Worm (Caenorhabditis elegans): ENCODE results near the gene srd-7.

srd-7 gene

ce11 chrIV:10750041-10750440 lies 36.6 kb downstream of the srd-7 start, which contains the start of gene T25B9.1:
T25B9.1 (minus strand) TSS chrIV:10750141.
- TF ChIP-seq unc-39 (tag; optimal IDR thresholded peaks at IDR 0.05) (no peak), pha-4 (tag; optimal IDR thresholded peaks at IDR 0.05) (no peak), nhr-2 (tag; optimal IDR thresholded peaks at IDR 0.05) (no peak), drap-1 (GFP tag; optimal IDR thresholded peaks at IDR 0.05) (no peak), elt-1 (tag; optimal IDR thresholded peaks at IDR 0.05; ENCODE audit: borderline replicate concordance, insufficient read depth) (no peak), unc-62 (GFP tag; optimal IDR thresholded peaks at IDR 0.05) (no peak), mls-2 (tag; optimal IDR thresholded peaks at IDR 0.05) (no peak), tbx-8 (GFP tag; optimal IDR thresholded peaks at IDR 0.05) (no peak), zip-8 (tag; optimal IDR thresholded peaks at IDR 0.05) (no peak), ceh-39 (tag; optimal IDR thresholded peaks at IDR 0.05) (no peak), cnd-1 (tag; optimal IDR thresholded peaks at IDR 0.05) (no peak), hlh-1 (tag; optimal IDR thresholded peaks at IDR 0.05) (no peak), blmp-1 (tag; optimal IDR thresholded peaks at IDR 0.05) (no peak), sem-2 (GFP tag; optimal IDR thresholded peaks at IDR 0.05) (no peak), lin-32 (GFP tag; optimal IDR thresholded peaks at IDR 0.05) (no peak), nhr-76 (tag; optimal IDR thresholded peaks at IDR 0.05) (no peak)

ce11 chrIV:10745332-10745731 lies 41.3 kb downstream of the srd-7 start:
- TF ChIP-seq lin-13 (tag; optimal IDR thresholded peaks at IDR 0.05), result no peak
- peak; percentile 94 for TF ChIP-seq nhr-2 (tag; optimal IDR thresholded peaks at IDR 0.05)

DNA sequence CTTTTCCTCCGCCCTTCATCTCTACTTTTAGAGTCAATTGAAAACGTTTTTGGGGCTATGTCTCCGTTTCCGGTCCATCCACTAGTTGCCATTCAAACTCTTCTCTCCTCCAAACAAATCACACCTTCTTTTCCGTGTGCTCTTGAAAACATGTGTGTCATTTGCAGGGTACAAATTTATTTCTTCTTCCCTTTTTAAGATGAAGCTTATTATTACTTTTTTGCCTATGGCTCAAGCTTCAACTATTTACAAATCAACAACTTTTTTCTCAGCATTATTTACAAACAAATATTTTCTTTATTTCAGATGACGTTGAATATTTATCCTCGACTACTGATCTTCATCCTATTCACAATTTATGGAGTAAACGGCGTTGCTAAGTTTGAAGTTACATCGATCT lies 42.2 kb downstream of the srd-7 start, which contains the start of gene T25B9.3:
T25B9.3 (plus strand) TSS at position 301 of the 400 bp plus-strand sequence.
- no peak for TF ChIP-seq sptf-1 (tag; optimal IDR thresholded peaks at IDR 0.05)
- TF ChIP-seq lin-32 (GFP tag; optimal IDR thresholded peaks at IDR 0.05), result no peak

- TF ChIP-seq pha-4 (tag; optimal IDR thresholded peaks at IDR 0.05) (no peak), unc-62 (GFP tag; optimal IDR thresholded peaks at IDR 0.05) (no peak), cnd-1 (tag; optimal IDR thresholded peaks at IDR 0.05) (no peak), nhr-28 (tag; optimal IDR thresholded peaks at IDR 0.05) (no peak), drap-1 (GFP tag; optimal IDR thresholded peaks at IDR 0.05) (no peak), sptf-1 (tag; optimal IDR thresholded peaks at IDR 0.05) (no peak), mep-1 (tag; optimal IDR thresholded peaks at IDR 0.05) (no peak), tbx-8 (GFP tag; optimal IDR thresholded peaks at IDR 0.05) (no peak), bed-3 (GFP tag; optimal IDR thresholded peaks at IDR 0.05) (no peak), lin-13 (tag; optimal IDR thresholded peaks at IDR 0.05) (no peak), ham-2 (GFP tag; optimal IDR thresholded peaks at IDR 0.05) (no peak), ceh-39 (tag; optimal IDR thresholded peaks at IDR 0.05) (no peak), ces-1 (GFP tag; optimal IDR thresholded peaks at IDR 0.05) (no peak), ceh-43 (GFP tag; optimal IDR thresholded peaks at IDR 0.05) (no peak), snpc-4 (tag; optimal IDR thresholded peaks at IDR 0.05) (no peak)
These were observed 48.3 kb downstream of the srd-7 start, which contains the start of gene ssp-34 for ce11 chrIV:10738328-10738727. ssp-34 (minus strand) TSS chrIV:10738602.

ce11 chrIV:10737011-10737553 lies 49.5 kb downstream of the srd-7 start, which contains the start of gene grl-21:
grl-21 (plus strand) TSS chrIV:10737474.
- TF ChIP-seq blmp-1 (tag; optimal IDR thresholded peaks at IDR 0.05), result no peak
- no peak for TF ChIP-seq flh-1 (GFP tag; optimal IDR thresholded peaks at IDR 0.05)
- TF ChIP-seq pha-4 (tag; optimal IDR thresholded peaks at IDR 0.05), result no peak
- no peak for TF ChIP-seq nhr-76 (tag; optimal IDR thresholded peaks at IDR 0.05)
- no peak for TF ChIP-seq mep-1 (tag; optimal IDR thresholded peaks at IDR 0.05)
- no peak for TF ChIP-seq ztf-11 (tag; optimal IDR thresholded peaks at IDR 0.05)
- no peak for TF ChIP-seq M03D4.4 (tag; optimal IDR thresholded peaks at IDR 0.05)
- TF ChIP-seq nhr-237 (tag; optimal IDR thresholded peaks at IDR 0.05), result no peak
- TF ChIP-seq ceh-43 (GFP tag; optimal IDR thresholded peaks at IDR 0.05), result no peak
- no peak for TF ChIP-seq bed-3 (GFP tag; optimal IDR thresholded peaks at IDR 0.05)
- no peak for TF ChIP-seq mls-2 (tag; optimal IDR thresholded peaks at IDR 0.05)
- TF ChIP-seq ces-1 (GFP tag; optimal IDR thresholded peaks at IDR 0.05), result no peak
- no peak for TF ChIP-seq nhr-2 (tag; optimal IDR thresholded peaks at IDR 0.05)
- TF ChIP-seq nhr-12 (tag; optimal IDR thresholded peaks at IDR 0.05), result no peak
- no peak for TF ChIP-seq unc-39 (tag; optimal IDR thresholded peaks at IDR 0.05)
- TF ChIP-seq ham-2 (GFP tag; optimal IDR thresholded peaks at IDR 0.05), result no peak
- TF ChIP-seq lin-13 (tag; optimal IDR thresholded peaks at IDR 0.05), result no peak
- TF ChIP-seq zip-8 (tag; optimal IDR thresholded peaks at IDR 0.05), result no peak
- no peak for TF ChIP-seq elt-1 (tag; optimal IDR thresholded peaks at IDR 0.05; ENCODE audit: borderline replicate concordance, insufficient read depth)

All from whole organism, mixed stage, embryonic.